Worm (Caenorhabditis elegans) whole organism, mixed stage, embryonic: ENCODE results near the gene C32H11.4.

Source experiments
- snpc-4 ChIP-seq: fragments of 150-350 bp; optimal IDR thresholded peaks from 2 replicates; lab custom pipeline; 2014; ENCODE audit warnings: missing biosample characterization, missing genetic modification characterization
- sptf-1 ChIP-seq: sonication (generic microtip); optimal IDR thresholded peaks from 2 replicates; lab custom pipeline; 2017; ENCODE audit warnings: mild to moderate bottlenecking, missing genetic modification characterization, moderate library complexity, missing compliant biosample characterization
- ztf-11 ChIP-seq: fragments of 150-350 bp; optimal IDR thresholded peaks from 2 replicates; lab custom pipeline; 2014; ENCODE audit warnings: missing biosample characterization, missing genetic modification characterization

DNA sequence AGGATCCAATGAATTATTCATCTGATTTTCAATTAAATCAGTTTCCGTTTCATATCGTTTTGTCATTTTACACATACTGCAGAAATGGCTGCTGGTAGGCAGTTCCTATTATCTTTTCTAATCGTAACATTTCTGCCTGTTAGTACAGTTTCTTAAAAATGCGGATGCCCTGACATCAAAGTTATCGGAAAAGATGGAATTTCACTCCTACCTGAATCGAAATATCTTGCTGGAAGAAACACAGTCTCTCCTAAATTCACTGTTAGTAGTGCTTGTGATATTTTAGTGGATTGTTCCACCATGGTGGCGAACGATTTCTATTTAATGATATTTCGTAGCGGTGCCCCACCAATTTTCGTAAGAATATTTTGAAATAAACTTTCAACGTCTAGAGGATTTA is 27.4 kb downstream of the C32H11.4 start, which contains the start of gene F55G11.10:
- TF ChIP-seq sptf-1: no peak
- no peak for TF ChIP-seq snpc-4 (tag; lab: Kevin White, UChicago)
- no peak for TF ChIP-seq ztf-11 (tag; lab: Kevin White, UChicago)
